Fruit fly (Drosophila melanogaster): ENCODE measurements around the gene CG18808.

- no peak for TF ChIP-seq CG7101 (tag; optimal IDR thresholded peaks at IDR 0.05)
- no peak for TF ChIP-seq Crg-1 (GFP tag; optimal IDR thresholded peaks at IDR 0.05)
- TF ChIP-seq CG1620 (GFP tag; optimal IDR thresholded peaks at IDR 0.05), result no peak
- no peak for TF ChIP-seq CG14711 (tag; optimal IDR thresholded peaks at IDR 0.05)
- TF ChIP-seq tj (GFP tag; optimal IDR thresholded peaks at IDR 0.05), result no peak
- no peak for TF ChIP-seq CG5204 (GFP tag; optimal IDR thresholded peaks at IDR 0.05)
- TF ChIP-seq kay (GFP tag; ENCODE audit: borderline replicate concordance), result no peak
Observed at dm6 chr3L:4836353-4836752, 29.1 kb upstream of the CG18808 start.
